Worm (Caenorhabditis elegans) whole organism, late embryonic: Measurements from ENCODE around the gene idpb-5.

Source experiments
- elt-2 ChIP-seq: sonication (generic microtip); optimal IDR thresholded peaks from 2 replicates; lab custom pipeline; 2016; ENCODE audit warnings: missing genetic modification reagents, missing genetic modification characterization, missing compliant biosample characterization
- fkh-10 ChIP-seq: fragments of 150-350 bp; optimal IDR thresholded peaks from 2 replicates; lab custom pipeline; 2014; ENCODE audit warnings: missing biosample characterization, missing genetic modification reagents, missing genetic modification characterization

- TF ChIP-seq elt-2 (tag; lab: Kevin White, UChicago): no peak
- no peak for TF ChIP-seq fkh-10
These were observed 15.3 kb upstream of the idpb-5 start for ce11 chrV:11823978-11824377.
